Worm (Caenorhabditis elegans) whole organism, midembryonic: ENCODE measurements around the gene Y45G5AM.7.

ENCODE experiments used
- cog-1 ChIP-seq: sonication (generic microtip); optimal IDR thresholded peaks from 2 replicates; lab custom pipeline; 2016; ENCODE audit warnings: missing genetic modification characterization, missing compliant biosample characterization
- flt-1 ChIP-seq: fragments of 200-800 bp; sonication (Bioruptor generic); IDR thresholded peaks from 2 replicates; pipeline ENCODE4 v1.3.6; 2022; ENCODE audit warnings: missing genetic modification characterization, missing compliant biosample characterization
- med-1 ChIP-seq: sonication (generic microtip); optimal IDR thresholded peaks from 2 replicates; lab custom pipeline; 2017; ENCODE audit warnings: missing genetic modification characterization, mild to moderate bottlenecking, missing compliant biosample characterization, antibody characterized with exemption, missing genetic modification reagents; ENCODE audit not compliant: insufficient read depth
- ref-1 ChIP-seq: fragments of 200-800 bp; sonication (Bioruptor generic); conservative IDR thresholded peaks from 2 replicates; pipeline ENCODE4 v1.3.6; 2022; ENCODE audit warnings: missing genetic modification reagents, missing genetic modification characterization, missing compliant biosample characterization
- tab-1 ChIP-seq: fragments of 200-800 bp; sonication (Bioruptor generic); IDR thresholded peaks from 2 replicates; pipeline ENCODE4 v1.3.6; 2022; ENCODE audit warnings: missing genetic modification characterization, missing compliant biosample characterization
- ztf-29 ChIP-seq: fragments of 200-800 bp; sonication (Bioruptor generic); IDR thresholded peaks from 2 replicates; pipeline ENCODE4 v1.3.6; 2022; ENCODE audit warnings: missing genetic modification reagents, missing genetic modification characterization, missing compliant biosample characterization

- no peak for TF ChIP-seq tab-1 (GFP tag; lab: Robert Waterston, UW)
- no peak for TF ChIP-seq med-1 (GFP tag; lab: Kevin White, UChicago)
- TF ChIP-seq flt-1: no peak
- TF ChIP-seq cog-1 (tag; lab: Kevin White, UChicago): no peak
- TF ChIP-seq ztf-29 (GFP tag; lab: Robert Waterston, UW): no peak
- TF ChIP-seq ref-1: no peak
Measured at ce11 chrV:4190232-4190631, 20.2 kb upstream of the Y45G5AM.7 start.
